Fruit fly (Drosophila melanogaster): Measurements from ENCODE around the gene gammaTub23C.

DNA sequence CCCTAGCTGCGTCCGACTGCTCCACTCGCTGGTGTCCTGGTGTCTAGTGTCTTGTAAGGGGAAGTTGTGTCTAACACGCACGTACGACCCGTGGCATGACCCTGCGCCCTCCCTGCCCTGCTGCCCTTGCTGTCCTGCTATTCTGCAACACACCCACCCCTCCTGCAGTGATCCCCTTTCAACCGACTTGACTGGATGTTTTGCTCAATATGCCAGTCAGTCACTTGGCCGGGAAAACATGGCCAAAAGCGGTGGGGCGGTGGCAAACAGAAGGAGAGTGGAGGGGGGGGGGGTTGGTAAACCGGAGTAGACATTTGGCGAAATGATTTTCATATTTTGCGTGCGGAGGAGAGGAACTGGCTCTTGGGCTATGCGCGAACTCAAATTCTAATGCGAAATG lies 42.0 kb upstream of the gammaTub23C start:
- TF ChIP-seq CG11294 (GFP tag; IDR thresholded peaks at IDR 0.05): no peak
- no peak for TF ChIP-seq OdsH (GFP tag; optimal IDR thresholded peaks at IDR 0.05)
- TF ChIP-seq dsx (GFP tag; optimal IDR thresholded peaks at IDR 0.05; ENCODE audit: poor library complexity, severe bottlenecking): no peak
- no peak for TF ChIP-seq Gug (GFP tag; IDR thresholded peaks at IDR 0.05)
- no peak for TF ChIP-seq CG6808 (GFP tag; optimal IDR thresholded peaks at IDR 0.05)
- TF ChIP-seq CG8632 (GFP tag; optimal IDR thresholded peaks at IDR 0.05): no peak

All from whole organism, prepupa.